Worm (Caenorhabditis elegans) whole organism, L4 larva: ENCODE data around the gene F52C12.6.

Experiments used
- T26A8.4 ChIP-seq: fragments of 200-800 bp; sonication (Bioruptor generic); IDR thresholded peaks from 2 replicates; pipeline ENCODE4 v1.3.6; 2022; ENCODE audit warnings: missing genetic modification characterization, missing compliant biosample characterization
- ceh-28 ChIP-seq: fragments of 150-350 bp; optimal IDR thresholded peaks from 2 replicates; lab custom pipeline; 2014; ENCODE audit warnings: missing biosample characterization, missing genetic modification reagents, missing genetic modification characterization
- ceh-62 ChIP-seq: sonication (generic microtip); optimal IDR thresholded peaks from 2 replicates; lab custom pipeline; 2017; ENCODE audit warnings: missing biosample characterization, missing genetic modification characterization
- daf-19 ChIP-seq: fragments of 200-800 bp; sonication (Bioruptor generic); conservative IDR thresholded peaks from 2 replicates; pipeline ENCODE4 v1.3.6; 2022; ENCODE audit warnings: missing genetic modification characterization, missing compliant biosample characterization
- nhr-10 ChIP-seq: fragments of 150-350 bp; optimal IDR thresholded peaks from 2 replicates; lab custom pipeline; 2014; ENCODE audit warnings: missing biosample characterization, missing genetic modification characterization
- nhr-111 ChIP-seq: fragments of 200-800 bp; sonication (Bioruptor generic); optimal IDR thresholded peaks from 2 replicates; lab custom pipeline; 2018; ENCODE audit warnings: mild to moderate bottlenecking, missing genetic modification characterization, missing compliant biosample characterization
- pqm-1 ChIP-seq: sonication (generic microtip); optimal IDR thresholded peaks from 2 replicates; lab custom pipeline; 2017; ENCODE audit warnings: missing biosample characterization, missing genetic modification characterization
- unc-62 ChIP-seq, 3 experiments: fragments of 150-350 bp in 1 of 3; sonication (generic microtip); optimal IDR thresholded peaks in 2 of 3; peaks in 1 of 3; 1 replicate in 1 of 3; 2 replicates in 2 of 3; lab custom pipeline; 2014 to 2017; ENCODE audit warnings: missing biosample characterization in 3 of 3, missing genetic modification characterization in 3 of 3, missing genetic modification reagents in 3 of 3, missing genotype in 1 of 3
- zag-1 ChIP-seq: fragments of 150-350 bp; optimal IDR thresholded peaks from 2 replicates; lab custom pipeline; 2014; ENCODE audit warnings: missing biosample characterization, missing genetic modification characterization
- zfp-3 ChIP-seq: fragments of 200-800 bp; sonication (Bioruptor generic); conservative IDR thresholded peaks from 2 replicates; pipeline ENCODE4 v1.3.6; 2022; ENCODE audit warnings: missing genetic modification reagents, missing genetic modification characterization, missing compliant biosample characterization

DNA sequence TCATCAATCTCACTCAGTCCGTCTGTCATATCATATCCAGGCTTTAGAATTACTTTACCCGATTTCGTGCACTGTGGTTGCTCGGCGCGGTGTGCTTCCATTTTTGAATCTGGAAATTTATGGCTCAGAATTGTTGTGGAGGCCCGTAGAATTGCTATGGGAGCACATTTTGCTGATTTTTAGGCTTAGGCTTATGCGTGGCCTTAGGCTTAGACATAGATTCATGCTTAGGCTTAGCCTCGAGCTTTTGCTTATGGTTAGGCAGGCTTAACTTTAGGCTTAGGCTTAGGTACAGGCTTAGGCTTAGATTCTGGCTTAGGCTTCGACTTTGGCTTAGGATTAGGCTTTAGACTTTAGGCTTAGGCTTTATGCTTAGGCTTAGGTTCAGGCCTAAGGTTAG lies 15.8 kb downstream of the F52C12.6 start, which contains the start of gene Y76B12C.4:
- TF ChIP-seq T26A8.4 (GFP tag; lab: Robert Waterston, UW) = no peak
- no peak for TF ChIP-seq daf-19 (GFP tag; lab: Robert Waterston, UW)
- TF ChIP-seq unc-62 (GFP tag; optimal IDR thresholded peaks at IDR 0.05 in 1 of 2; lab: Kevin White, UChicago) = no peak
- TF ChIP-seq unc-62 (tag; optimal IDR thresholded peaks at IDR 0.05; lab: Kevin White, UChicago) = no peak
- TF ChIP-seq pqm-1 = no peak
- TF ChIP-seq zfp-3 = no peak
- TF ChIP-seq ceh-62 (tag; lab: Kevin White, UChicago) = no peak
- no peak for TF ChIP-seq nhr-111 (GFP tag; lab: Kevin White, UChicago)
- no peak for TF ChIP-seq ceh-28 (tag; lab: Kevin White, UChicago)
- TF ChIP-seq zag-1 (tag; lab: Kevin White, UChicago) = no peak
- no peak for TF ChIP-seq nhr-10 (tag; lab: Kevin White, UChicago)
